Worm (Caenorhabditis elegans) whole organism, L4 larva: Measurements from ENCODE around the gene magu-2.

Experiments used
- F10B5.3 ChIP-seq: sonication (generic microtip); optimal IDR thresholded peaks from 2 replicates; lab custom pipeline; 2016; ENCODE audit warnings: mild to moderate bottlenecking, missing genetic modification characterization, missing compliant biosample characterization
- F26F4.8 ChIP-seq: fragments of 200-800 bp; sonication (Bioruptor generic); conservative IDR thresholded peaks from 2 replicates; pipeline ENCODE4 v1.3.6; 2022; ENCODE audit warnings: missing genetic modification characterization, missing compliant biosample characterization
- T20F7.1 ChIP-seq: fragments of 200-800 bp; sonication (Bioruptor generic); optimal IDR thresholded peaks from 2 replicates; lab custom pipeline; 2018; ENCODE audit warnings: mild to moderate bottlenecking, missing genetic modification characterization, missing compliant biosample characterization
- Y105C5A.15 ChIP-seq: fragments of 200-800 bp; sonication (Bioruptor generic); IDR thresholded peaks from 2 replicates; pipeline ENCODE4 v1.3.6; 2022; ENCODE audit warnings: missing genetic modification characterization, missing compliant biosample characterization
- Y48G9A.11 ChIP-seq: fragments of 200-800 bp; sonication (Bioruptor generic); IDR thresholded peaks from 2 replicates; pipeline ENCODE4 v1.3.6; 2022; ENCODE audit warnings: missing genetic modification reagents, missing genetic modification characterization, missing compliant biosample characterization
- Y5F2A.4 ChIP-seq: fragments of 200-800 bp; sonication (Bioruptor generic); optimal IDR thresholded peaks from 2 replicates; lab custom pipeline; 2018; ENCODE audit warnings: mild to moderate bottlenecking, missing genetic modification characterization, missing compliant biosample characterization
- Y75B8A.6 ChIP-seq: fragments of 200-800 bp; sonication (Bioruptor generic); IDR thresholded peaks from 2 replicates; pipeline ENCODE4 v1.3.6; 2022; ENCODE audit warnings: missing genetic modification reagents, missing genetic modification characterization, missing compliant biosample characterization
- aha-1 ChIP-seq: fragments of 150-350 bp; peaks from one replicate; lab custom pipeline; 2014; ENCODE audit warnings: missing biosample characterization, missing genetic modification characterization
- ceh-28 ChIP-seq: fragments of 150-350 bp; optimal IDR thresholded peaks from 2 replicates; lab custom pipeline; 2014; ENCODE audit warnings: missing biosample characterization, missing genetic modification reagents, missing genetic modification characterization
- ceh-82 ChIP-seq: sonication (generic microtip); optimal IDR thresholded peaks from 2 replicates; lab custom pipeline; 2017; ENCODE audit warnings: missing biosample characterization, missing genetic modification characterization
- ces-1 ChIP-seq: fragments of 150-350 bp; sonication (generic microtip); optimal IDR thresholded peaks from 4 replicates; lab custom pipeline; 2014; ENCODE audit warnings: missing biosample characterization, missing genetic modification reagents, missing genetic modification characterization
- ctbp-1 ChIP-seq: fragments of 200-800 bp; sonication (Bioruptor generic); IDR thresholded peaks from 2 replicates; pipeline ENCODE4 v1.3.6; 2022; ENCODE audit warnings: missing genetic modification reagents, missing genetic modification characterization, missing compliant biosample characterization
- daf-19 ChIP-seq: fragments of 200-800 bp; sonication (Bioruptor generic); conservative IDR thresholded peaks from 2 replicates; pipeline ENCODE4 v1.3.6; 2022; ENCODE audit warnings: missing genetic modification characterization, missing compliant biosample characterization
- dmd-6 ChIP-seq: fragments of 200-800 bp; sonication (Bioruptor generic); IDR thresholded peaks from 2 replicates; pipeline ENCODE4 v1.3.6; 2022; ENCODE audit warnings: missing genetic modification reagents, missing genetic modification characterization, missing compliant biosample characterization
- dmd-9 ChIP-seq: fragments of 200-800 bp; sonication (Bioruptor generic); IDR thresholded peaks from 2 replicates; pipeline ENCODE4 v1.3.6; 2022; ENCODE audit warnings: missing genetic modification reagents, missing genetic modification characterization, missing compliant biosample characterization
- dpl-1 ChIP-seq: fragments of 150-350 bp; optimal IDR thresholded peaks from 2 replicates; lab custom pipeline; 2014; ENCODE audit warnings: missing biosample characterization, missing genetic modification reagents, missing genetic modification characterization
- dve-1 ChIP-seq: sonication (generic microtip); optimal IDR thresholded peaks from 2 replicates; lab custom pipeline; 2017; ENCODE audit warnings: antibody characterized with exemption, mild to moderate bottlenecking, missing genetic modification characterization, missing compliant biosample characterization; ENCODE audit not compliant: insufficient read depth
- egl-43 ChIP-seq: fragments of 200-800 bp; sonication (Bioruptor generic); IDR thresholded peaks from 2 replicates; pipeline ENCODE4 v1.3.6; 2022; ENCODE audit warnings: missing genetic modification reagents, missing genetic modification characterization, missing compliant biosample characterization
- fos-1 ChIP-seq: fragments of 150-350 bp; optimal IDR thresholded peaks from 2 replicates; lab custom pipeline; 2014; ENCODE audit warnings: missing biosample characterization, missing genetic modification characterization
- gei-8 ChIP-seq: fragments of 200-800 bp; sonication (Bioruptor generic); optimal IDR thresholded peaks from 2 replicates; lab custom pipeline; 2018; ENCODE audit warnings: mild to moderate bottlenecking, missing genetic modification characterization, missing compliant biosample characterization
- hif-1 ChIP-seq, 2 experiments: sonication (generic microtip); optimal IDR thresholded peaks; 2 replicates each; lab custom pipeline; 2016 to 2017; ENCODE audit warnings: missing compliant biosample characterization in 2 of 2, missing genetic modification characterization in 2 of 2, missing genetic modification reagents in 2 of 2, missing genotype in 2 of 2, mild to moderate bottlenecking in 1 of 2
- hlh-30 ChIP-seq: sonication (generic microtip); optimal IDR thresholded peaks from 2 replicates; lab custom pipeline; 2017; ENCODE audit warnings: antibody characterized with exemption, mild to moderate bottlenecking, missing genetic modification characterization, missing compliant biosample characterization; ENCODE audit not compliant: insufficient read depth
- lin-1 ChIP-seq: fragments of 200-800 bp; sonication (Bioruptor generic); IDR thresholded peaks from 2 replicates; pipeline ENCODE4 v1.3.6; 2022; ENCODE audit warnings: missing genetic modification reagents, missing genetic modification characterization, missing compliant biosample characterization
- lin-38 ChIP-seq: fragments of 200-800 bp; sonication (Bioruptor generic); IDR thresholded peaks from 2 replicates; pipeline ENCODE4 v1.3.6; 2022; ENCODE audit warnings: missing genetic modification reagents, missing genetic modification characterization, missing compliant biosample characterization
- lin-39 ChIP-seq: fragments of 150-350 bp; optimal IDR thresholded peaks from 2 replicates; lab custom pipeline; 2014; ENCODE audit warnings: missing biosample characterization, missing genetic modification reagents, missing genetic modification characterization
- lir-3 ChIP-seq: sonication (generic microtip); optimal IDR thresholded peaks from 2 replicates; lab custom pipeline; 2016; ENCODE audit warnings: mild to moderate bottlenecking, missing genetic modification characterization, missing compliant biosample characterization
- mdl-1 ChIP-seq, 2 experiments: fragments of 150-350 bp in 1 of 2; sonication (generic microtip) in 1 of 2; optimal IDR thresholded peaks; 2 replicates each; lab custom pipeline; 2014 to 2017; ENCODE audit warnings: missing biosample characterization in 2 of 2, missing genetic modification characterization in 2 of 2
- mes-2 ChIP-seq: sonication (generic microtip); optimal IDR thresholded peaks from 2 replicates; lab custom pipeline; 2016; ENCODE audit warnings: missing genotype, mild to moderate bottlenecking, missing genetic modification characterization, missing compliant biosample characterization; ENCODE audit not compliant: poor library complexity, severe bottlenecking
- nhr-10 ChIP-seq: fragments of 150-350 bp; optimal IDR thresholded peaks from 2 replicates; lab custom pipeline; 2014; ENCODE audit warnings: missing biosample characterization, missing genetic modification characterization
- nhr-11 ChIP-seq: fragments of 150-350 bp; optimal IDR thresholded peaks from 2 replicates; lab custom pipeline; 2014; ENCODE audit warnings: missing biosample characterization, missing genetic modification characterization
- nhr-111 ChIP-seq: fragments of 200-800 bp; sonication (Bioruptor generic); optimal IDR thresholded peaks from 2 replicates; lab custom pipeline; 2018; ENCODE audit warnings: mild to moderate bottlenecking, missing genetic modification characterization, missing compliant biosample characterization
- nhr-25 ChIP-seq: sonication (generic microtip); optimal IDR thresholded peaks from 2 replicates; lab custom pipeline; 2017; ENCODE audit warnings: missing genetic modification characterization, mild to moderate bottlenecking, missing compliant biosample characterization, antibody characterized with exemption, moderate library complexity, borderline replicate concordance; ENCODE audit not compliant: insufficient read depth
- nhr-42 ChIP-seq: fragments of 200-800 bp; sonication (Bioruptor generic); IDR thresholded peaks from 2 replicates; pipeline ENCODE4 v1.3.6; 2022; ENCODE audit warnings: missing genetic modification characterization, missing compliant biosample characterization
- nhr-48 ChIP-seq: sonication (generic microtip); optimal IDR thresholded peaks from 2 replicates; lab custom pipeline; 2016; ENCODE audit warnings: mild to moderate bottlenecking, missing genetic modification characterization, missing compliant biosample characterization
- nhr-6 ChIP-seq: fragments of 150-350 bp; optimal IDR thresholded peaks from 2 replicates; lab custom pipeline; 2014; ENCODE audit warnings: missing biosample characterization, missing genetic modification characterization
- nhr-76 ChIP-seq: fragments of 150-350 bp; optimal IDR thresholded peaks from 2 replicates; lab custom pipeline; 2014; ENCODE audit warnings: missing biosample characterization, missing genetic modification characterization
- nhr-77 ChIP-seq: fragments of 150-350 bp; optimal IDR thresholded peaks from 2 replicates; lab custom pipeline; 2014; ENCODE audit warnings: missing biosample characterization, missing genetic modification characterization
- pha-4 ChIP-seq, 2 experiments: fragments of 150-350 bp in 1 of 2; fragments of 200-800 bp in 1 of 2; sonication (Bioruptor generic) in 1 of 2; IDR thresholded peaks in 1 of 2; optimal IDR thresholded peaks in 1 of 2; 2 replicates each; pipeline versions ENCODE4 v1.3.6 to Lab custom; 2014 to 2022; ENCODE audit warnings: missing genetic modification characterization in 2 of 2, missing genetic modification reagents in 2 of 2, missing biosample characterization in 1 of 2, missing compliant biosample characterization in 1 of 2
- php-3 ChIP-seq: fragments of 200-800 bp; sonication (Bioruptor generic); IDR thresholded peaks from 2 replicates; pipeline ENCODE4 v1.3.6; 2022; ENCODE audit warnings: missing genetic modification reagents, missing genetic modification characterization, missing compliant biosample characterization
- pqm-1 ChIP-seq: sonication (generic microtip); optimal IDR thresholded peaks from 2 replicates; lab custom pipeline; 2017; ENCODE audit warnings: missing biosample characterization, missing genetic modification characterization
- rbr-2 ChIP-seq: sonication (generic microtip); optimal IDR thresholded peaks from 2 replicates; lab custom pipeline; 2016; ENCODE audit warnings: missing genotype, missing genetic modification characterization, missing compliant biosample characterization
- sdz-12 ChIP-seq: fragments of 200-800 bp; sonication (Bioruptor generic); optimal IDR thresholded peaks from 2 replicates; lab custom pipeline; 2018; ENCODE audit warnings: mild to moderate bottlenecking, missing genetic modification characterization, missing compliant biosample characterization
- skn-1 ChIP-seq: fragments of 150-350 bp; optimal IDR thresholded peaks from 2 replicates; lab custom pipeline; 2014; ENCODE audit warnings: missing biosample characterization, missing genetic modification characterization
- spr-1 ChIP-seq: sonication (generic microtip); optimal IDR thresholded peaks from 2 replicates; lab custom pipeline; 2016; ENCODE audit warnings: mild to moderate bottlenecking, missing genetic modification characterization, missing compliant biosample characterization
- spr-3 ChIP-seq: fragments of 200-800 bp; sonication (Bioruptor generic); optimal IDR thresholded peaks from 2 replicates; lab custom pipeline; 2018; ENCODE audit warnings: mild to moderate bottlenecking, missing genetic modification characterization, missing compliant biosample characterization
- unc-130 ChIP-seq: sonication (generic microtip); optimal IDR thresholded peaks from 2 replicates; lab custom pipeline; 2016; ENCODE audit warnings: missing genetic modification reagents, missing genetic modification characterization, missing compliant biosample characterization
- unc-39 ChIP-seq: sonication (generic microtip); optimal IDR thresholded peaks from 2 replicates; lab custom pipeline; 2017; ENCODE audit warnings: missing biosample characterization, missing genetic modification characterization
- unc-62 ChIP-seq, 3 experiments: fragments of 150-350 bp in 1 of 3; sonication (generic microtip); optimal IDR thresholded peaks in 2 of 3; peaks in 1 of 3; 1 replicate in 1 of 3; 2 replicates in 2 of 3; lab custom pipeline; 2014 to 2017; ENCODE audit warnings: missing biosample characterization in 3 of 3, missing genetic modification characterization in 3 of 3, missing genetic modification reagents in 3 of 3, missing genotype in 1 of 3
- vab-7 ChIP-seq: fragments of 200-800 bp; sonication (Bioruptor generic); IDR thresholded peaks from 2 replicates; pipeline ENCODE4 v1.3.6; 2022; ENCODE audit warnings: missing genetic modification reagents, missing genetic modification characterization, missing compliant biosample characterization
- zip-11 ChIP-seq: fragments of 200-800 bp; sonication (Bioruptor generic); IDR thresholded peaks from 2 replicates; pipeline ENCODE4 v1.3.6; 2022; ENCODE audit warnings: missing genetic modification characterization, missing compliant biosample characterization

Gene magu-2

ce11 chrV:8768481-8768959 lies 32.3 kb downstream of the magu-2 start, which contains the start of gene B0507.3 (continued):
- TF ChIP-seq lin-39 (tag; lab: Kevin White, UChicago) (no peak), dpl-1 (GFP tag; lab: Kevin White, UChicago) (no peak), nhr-6 (peak; percentile 65), nhr-25 (tag; lab: Kevin White, UChicago) (no peak), zip-11 (no peak), F26F4.8 (GFP tag; lab: Robert Waterston, UW) (no peak), mes-2 (no peak), hlh-30 (peak; percentile 51), T20F7.1 (GFP tag; lab: Kevin White, UChicago) (peak; percentile 29), ctbp-1 (no peak), nhr-77 (peak; percentile 88), lin-38 (GFP tag; lab: Robert Waterston, UW) (no peak), fos-1 (tag; lab: Kevin White, UChicago) (no peak), rbr-2 (tag; lab: Kevin White, UChicago) (no peak), F10B5.3 (tag; lab: Kevin White, UChicago) (no peak), Y75B8A.6 (GFP tag; lab: Robert Waterston, UW) (no peak), ces-1 (GFP tag; lab: Kevin White, UChicago) (no peak), Y105C5A.15 (GFP tag; lab: Robert Waterston, UW) (no peak), daf-19 (no peak), php-3 (peak; percentile 97), lin-1 (peak; percentile 96), nhr-10 (tag; lab: Kevin White, UChicago) (no peak), dve-1 (tag; lab: Kevin White, UChicago) (peak; percentile 93), egl-43 (GFP tag; lab: Robert Waterston, UW) (no peak), unc-39 (tag; lab: Kevin White, UChicago) (no peak), ceh-28 (tag; lab: Kevin White, UChicago) (no peak), lir-3 (tag; lab: Kevin White, UChicago) (no peak), nhr-42 (GFP tag; lab: Robert Waterston, UW) (0 out of 2 replicates have a peak, but pooled peaks have one; percentile 49), ceh-82 (tag; lab: Kevin White, UChicago) (no peak), nhr-111 (no peak), nhr-11 (no peak), pqm-1 (peak; percentile 100), nhr-48 (tag; lab: Kevin White, UChicago) (peak; percentile 55), gei-8 (peak; percentile 17), dmd-9 (GFP tag; lab: Robert Waterston, UW) (no peak), dmd-6 (GFP tag; lab: Robert Waterston, UW) (peak; percentile 99), skn-1 (no peak), mdl-1 (tag; optimal IDR thresholded peaks at IDR 0.05; lab: Kevin White, UChicago) (peak in 1 of 2 experiments; percentile 3), Y5F2A.4 (GFP tag; lab: Kevin White, UChicago) (no peak), spr-3 (GFP tag; lab: Kevin White, UChicago) (no peak), unc-62 (GFP tag; optimal IDR thresholded peaks at IDR 0.05 in 1 of 2; lab: Kevin White, UChicago) (peak; percentile 13 to 25), unc-62 (tag; optimal IDR thresholded peaks at IDR 0.05; lab: Kevin White, UChicago) (no peak), Y48G9A.11 (GFP tag; lab: Robert Waterston, UW) (no peak), nhr-76 (no peak), sdz-12 (GFP tag; lab: Kevin White, UChicago) (no peak), aha-1 (tag; lab: Kevin White, UChicago) (peak; percentile 35), vab-7 (GFP tag; lab: Robert Waterston, UW) (no peak), hif-1 (tag; optimal IDR thresholded peaks at IDR 0.05; lab: Kevin White, UChicago) (no peak), pha-4 (GFP tag; IDR thresholded peaks at IDR 0.05; lab: Robert Waterston, UW) (peak; percentile 59; the same call in 1 of the 2 replicates), pha-4 (tag; optimal IDR thresholded peaks at IDR 0.05; lab: Kevin White, UChicago) (no peak), spr-1 (tag; lab: Kevin White, UChicago) (no peak), unc-130 (GFP tag; lab: Kevin White, UChicago) (no peak)
